Worm (Caenorhabditis elegans) whole organism, L1 larva: ENCODE measurements around the gene C16C8.18.

Experiments
- lin-15B ChIP-seq: fragments of 150-350 bp; sonication (generic microtip); optimal IDR thresholded peaks from 3 replicates; lab custom pipeline; 2014; ENCODE audit warnings: missing biosample characterization, missing genetic modification characterization
- lsy-2 ChIP-seq, 2 experiments: fragments of 150-350 bp; optimal IDR thresholded peaks; 2 replicates each; lab custom pipeline; 2014; ENCODE audit warnings: missing biosample characterization in 2 of 2, missing genetic modification characterization in 2 of 2
- nhr-11 ChIP-seq: fragments of 150-350 bp; optimal IDR thresholded peaks from 2 replicates; lab custom pipeline; 2014; ENCODE audit warnings: missing biosample characterization, missing genetic modification characterization
- nhr-28 ChIP-seq: fragments of 150-350 bp; optimal IDR thresholded peaks from 2 replicates; lab custom pipeline; 2014; ENCODE audit warnings: missing biosample characterization, missing genetic modification characterization
- unc-130 ChIP-seq: fragments of 150-350 bp; optimal IDR thresholded peaks from 2 replicates; lab custom pipeline; 2017; ENCODE audit warnings: missing biosample characterization, missing genetic modification characterization, inconsistent platforms

DNA sequence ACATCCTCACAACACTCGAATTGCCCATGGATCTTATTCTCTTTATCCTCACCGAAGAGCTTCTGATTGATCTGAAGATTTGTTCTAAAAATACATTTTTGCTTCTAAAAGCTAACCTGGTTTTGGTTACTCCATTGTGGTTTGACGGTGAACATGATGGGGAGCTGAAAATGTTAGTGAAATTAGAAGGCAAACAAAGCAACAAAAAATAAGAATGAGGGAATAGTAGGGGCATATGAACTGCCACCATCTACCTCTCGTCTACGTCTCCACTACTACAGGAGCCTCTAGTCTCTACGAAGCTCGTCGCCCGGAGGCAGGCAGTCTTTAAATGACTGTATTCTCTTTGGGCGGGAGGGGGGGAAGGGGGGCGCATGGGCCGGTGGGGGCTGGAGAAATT, 43.8 kb upstream of the C16C8.18 start, which contains the start of gene T06D4.2:
- TF ChIP-seq unc-130 (tag; lab: Kevin White, UChicago) (no peak), lsy-2 (tag; optimal IDR thresholded peaks at IDR 0.05; lab: Kevin White, UChicago) (no peak), lin-15B (tag; lab: Kevin White, UChicago) (no peak), nhr-28 (no peak), nhr-11 (tag; lab: Kevin White, UChicago) (no peak)
